Worm (Caenorhabditis elegans) whole organism, young adult: ENCODE results near the gene nhr-219.

Source experiments
- C06A6.2 ChIP-seq: fragments of 200-800 bp; sonication (Bioruptor generic); conservative IDR thresholded peaks from 2 replicates; pipeline ENCODE4 v1.3.6; 2022; ENCODE audit warnings: missing genetic modification characterization, missing compliant biosample characterization
- C17E4.6 ChIP-seq: fragments of 200-800 bp; sonication (Bioruptor generic); IDR thresholded peaks from 2 replicates; pipeline ENCODE4 v1.3.6; 2022; ENCODE audit warnings: missing genetic modification reagents, missing genetic modification characterization, missing compliant biosample characterization
- D2030.7 ChIP-seq: fragments of 200-800 bp; sonication (Bioruptor generic); IDR thresholded peaks from 2 replicates; pipeline ENCODE4 v1.3.6; 2022; ENCODE audit warnings: missing genetic modification reagents, missing genetic modification characterization, missing compliant biosample characterization
- F10E7.11 ChIP-seq: sonication (generic microtip); optimal IDR thresholded peaks from 2 replicates; lab custom pipeline; 2017; ENCODE audit warnings: mild to moderate bottlenecking, missing genetic modification characterization, moderate library complexity, missing compliant biosample characterization
- F23B12.7 ChIP-seq: sonication (generic microtip); optimal IDR thresholded peaks from 2 replicates; lab custom pipeline; 2017; ENCODE audit warnings: missing genetic modification characterization, mild to moderate bottlenecking, missing compliant biosample characterization, antibody characterized with exemption, moderate library complexity; ENCODE audit not compliant: insufficient read depth
- F33H1.4 ChIP-seq: fragments of 200-800 bp; sonication (Bioruptor generic); IDR thresholded peaks from 2 replicates; pipeline ENCODE4 v1.3.6; 2022; ENCODE audit warnings: missing genetic modification reagents, missing genetic modification characterization, missing compliant biosample characterization
- F49E8.2 ChIP-seq: sonication (generic microtip); optimal IDR thresholded peaks from 3 replicates; lab custom pipeline; 2017; ENCODE audit warnings: missing genetic modification characterization, mild to moderate bottlenecking, missing compliant biosample characterization, antibody characterized with exemption, moderate library complexity; ENCODE audit not compliant: insufficient read depth
- F57A8.1 ChIP-seq: fragments of 200-800 bp; sonication (Bioruptor generic); optimal IDR thresholded peaks from 2 replicates; lab custom pipeline; 2018; ENCODE audit warnings: mild to moderate bottlenecking, missing genetic modification characterization, moderate library complexity, missing compliant biosample characterization
- Y56A3A.18 ChIP-seq: fragments of 200-800 bp; sonication (Bioruptor generic); IDR thresholded peaks from 2 replicates; pipeline ENCODE4 v1.3.6; 2022; ENCODE audit warnings: missing genetic modification reagents, missing genetic modification characterization, missing compliant biosample characterization
- Y67H2A.10 ChIP-seq: fragments of 200-800 bp; sonication (Bioruptor generic); conservative IDR thresholded peaks from 2 replicates; pipeline ENCODE4 v1.3.6; 2022; ENCODE audit warnings: missing genetic modification reagents, missing genetic modification characterization, missing compliant biosample characterization
- Y95B8A.8 ChIP-seq: fragments of 200-800 bp; sonication (Bioruptor generic); IDR thresholded peaks from 2 replicates; pipeline ENCODE4 v1.3.6; 2022; ENCODE audit warnings: missing genetic modification reagents, missing genetic modification characterization, missing compliant biosample characterization
- akir-1 ChIP-seq: fragments of 200-800 bp; sonication (Bioruptor generic); optimal IDR thresholded peaks from 2 replicates; lab custom pipeline; 2018; ENCODE audit warnings: mild to moderate bottlenecking, missing genetic modification characterization, moderate library complexity, missing compliant biosample characterization
- ama-1 ChIP-seq, 3 experiments: fragments of 150-350 bp in 1 of 3; sonication (generic microtip) in 2 of 3; optimal IDR thresholded peaks; 2 replicates each; lab custom pipeline; 2014 to 2018; ENCODE audit warnings: missing biosample characterization in 2 of 3, missing genetic modification characterization in 2 of 3, missing genetic modification reagents in 2 of 3
- aptf-3 ChIP-seq: fragments of 200-800 bp; sonication (Bioruptor generic); IDR thresholded peaks from 2 replicates; pipeline ENCODE4 v1.3.6; 2022; ENCODE audit warnings: missing genetic modification characterization, missing compliant biosample characterization
- attf-5 ChIP-seq: fragments of 200-800 bp; sonication (Bioruptor generic); optimal IDR thresholded peaks from 2 replicates; lab custom pipeline; 2018; ENCODE audit warnings: mild to moderate bottlenecking, missing genetic modification characterization, missing compliant biosample characterization
- attf-6 ChIP-seq: fragments of 200-800 bp; sonication (Bioruptor generic); IDR thresholded peaks from 2 replicates; pipeline ENCODE4 v1.3.6; 2022; ENCODE audit warnings: missing genetic modification reagents, missing genetic modification characterization, missing compliant biosample characterization
- cebp-1 ChIP-seq, 2 experiments: fragments of 200-800 bp in 1 of 2; sonication (Bioruptor generic) in 1 of 2; sonication (generic microtip) in 1 of 2; IDR thresholded peaks in 1 of 2; optimal IDR thresholded peaks in 1 of 2; 2 replicates each; pipeline versions ENCODE4 v1.3.6 to Lab custom; 2017 to 2022; ENCODE audit warnings: missing compliant biosample characterization in 2 of 2, missing genetic modification characterization in 2 of 2, mild to moderate bottlenecking in 1 of 2, missing genetic modification reagents in 1 of 2, moderate library complexity in 1 of 2
- ceh-100 ChIP-seq: fragments of 200-800 bp; sonication (Bioruptor generic); IDR thresholded peaks from 2 replicates; pipeline ENCODE4 v1.3.6; 2022; ENCODE audit warnings: missing genetic modification reagents, missing genetic modification characterization, missing compliant biosample characterization
- ceh-58 ChIP-seq: fragments of 200-800 bp; sonication (Bioruptor generic); IDR thresholded peaks from 2 replicates; pipeline ENCODE4 v1.3.6; 2022; ENCODE audit warnings: missing genetic modification characterization, missing compliant biosample characterization
- ceh-91 ChIP-seq: fragments of 200-800 bp; sonication (Bioruptor generic); IDR thresholded peaks from 2 replicates; pipeline ENCODE4 v1.3.6; 2022; ENCODE audit warnings: missing genetic modification reagents, missing genetic modification characterization, missing compliant biosample characterization
- chd-7 ChIP-seq: sonication (generic microtip); optimal IDR thresholded peaks from 2 replicates; lab custom pipeline; 2016; ENCODE audit warnings: mild to moderate bottlenecking, missing genetic modification characterization, moderate library complexity, missing compliant biosample characterization
- dox-1 ChIP-seq: fragments of 200-800 bp; sonication (Bioruptor generic); IDR thresholded peaks from 2 replicates; pipeline ENCODE4 v1.3.6; 2022; ENCODE audit warnings: missing genetic modification reagents, missing genetic modification characterization, missing compliant biosample characterization
- dpff-1 ChIP-seq: sonication (generic microtip); optimal IDR thresholded peaks from 2 replicates; lab custom pipeline; 2017; ENCODE audit warnings: mild to moderate bottlenecking, missing genetic modification characterization, missing compliant biosample characterization
- efl-1 ChIP-seq: fragments of 150-350 bp; optimal IDR thresholded peaks from 2 replicates; lab custom pipeline; 2014; ENCODE audit warnings: missing biosample characterization, missing genetic modification reagents, missing genetic modification characterization
- egl-18 ChIP-seq: fragments of 200-800 bp; sonication (Bioruptor generic); IDR thresholded peaks from 2 replicates; pipeline ENCODE4 v1.3.6; 2022; ENCODE audit warnings: missing genetic modification reagents, missing genetic modification characterization, missing compliant biosample characterization
- egl-44 ChIP-seq: fragments of 200-800 bp; sonication (Bioruptor generic); IDR thresholded peaks from 2 replicates; pipeline ENCODE4 v1.3.6; 2022; ENCODE audit warnings: missing genetic modification reagents, missing genetic modification characterization, missing compliant biosample characterization
- gei-17 ChIP-seq: fragments of 200-800 bp; sonication (Bioruptor generic); optimal IDR thresholded peaks from 2 replicates; lab custom pipeline; 2018; ENCODE audit warnings: mild to moderate bottlenecking, missing genetic modification characterization, missing compliant biosample characterization
- him-1 ChIP-seq: sonication (generic microtip); optimal IDR thresholded peaks from 2 replicates; lab custom pipeline; 2016; ENCODE audit warnings: missing genotype, missing genetic modification reagents, missing genetic modification characterization, missing compliant biosample characterization
- hlh-26 ChIP-seq: fragments of 200-800 bp; sonication (Bioruptor generic); conservative IDR thresholded peaks from 2 replicates; pipeline ENCODE4 v1.3.6; 2022; ENCODE audit warnings: missing genetic modification reagents, missing genetic modification characterization, missing compliant biosample characterization
- hmg-1.2 ChIP-seq: fragments of 200-800 bp; sonication (Bioruptor generic); IDR thresholded peaks from 2 replicates; pipeline ENCODE4 v1.3.6; 2022; ENCODE audit warnings: missing genetic modification reagents, missing genetic modification characterization, missing compliant biosample characterization
- hmg-20 ChIP-seq: fragments of 200-800 bp; sonication (Bioruptor generic); IDR thresholded peaks from 2 replicates; pipeline ENCODE4 v1.3.6; 2022; ENCODE audit warnings: missing genetic modification reagents, missing genetic modification characterization, missing compliant biosample characterization
- hrde-1 ChIP-seq: sonication (generic microtip); optimal IDR thresholded peaks from 2 replicates; lab custom pipeline; 2016; ENCODE audit warnings: missing genetic modification characterization, mild to moderate bottlenecking, missing compliant biosample characterization, moderate library complexity, missing genotype, missing genetic modification reagents, borderline replicate concordance
- let-607 ChIP-seq, 2 experiments: fragments of 200-800 bp in 1 of 2; sonication (Bioruptor generic) in 1 of 2; sonication (generic microtip) in 1 of 2; optimal IDR thresholded peaks; 2 replicates each; lab custom pipeline; 2016 to 2018; ENCODE audit warnings: mild to moderate bottlenecking in 2 of 2, missing compliant biosample characterization in 2 of 2, missing genetic modification characterization in 2 of 2, moderate library complexity in 2 of 2, missing genotype in 1 of 2
- lsl-1 ChIP-seq: fragments of 200-800 bp; sonication (Bioruptor generic); optimal IDR thresholded peaks from 2 replicates; lab custom pipeline; 2018; ENCODE audit warnings: mild to moderate bottlenecking, missing genetic modification characterization, moderate library complexity, missing compliant biosample characterization
- nfya-2 ChIP-seq: fragments of 200-800 bp; sonication (Bioruptor generic); IDR thresholded peaks from 2 replicates; pipeline ENCODE4 v1.3.6; 2022; ENCODE audit warnings: missing genetic modification reagents, missing genetic modification characterization, missing compliant biosample characterization
- nhr-179 ChIP-seq: sonication (generic microtip); optimal IDR thresholded peaks from 2 replicates; lab custom pipeline; 2016; ENCODE audit warnings: mild to moderate bottlenecking, missing genetic modification characterization, missing compliant biosample characterization
- nhr-27 ChIP-seq: fragments of 200-800 bp; sonication (Bioruptor generic); optimal IDR thresholded peaks from 2 replicates; lab custom pipeline; 2018; ENCODE audit warnings: mild to moderate bottlenecking, missing genetic modification characterization, moderate library complexity, missing compliant biosample characterization
- nhr-80 ChIP-seq: sonication (generic microtip); optimal IDR thresholded peaks from 2 replicates; lab custom pipeline; 2016; ENCODE audit warnings: missing genetic modification characterization, missing compliant biosample characterization
- nhr-90 ChIP-seq: sonication (generic microtip); optimal IDR thresholded peaks from 2 replicates; lab custom pipeline; 2016; ENCODE audit warnings: missing genotype, mild to moderate bottlenecking, missing genetic modification characterization, missing compliant biosample characterization
- rec-8 ChIP-seq, 2 experiments: sonication (generic microtip); optimal IDR thresholded peaks; 2 replicates each; lab custom pipeline; 2016; ENCODE audit warnings: mild to moderate bottlenecking in 2 of 2, missing genetic modification characterization in 2 of 2, missing genetic modification reagents in 2 of 2, missing genotype in 2 of 2, missing biosample characterization in 1 of 2, missing compliant biosample characterization in 1 of 2, moderate library complexity in 1 of 2
- repo-1 ChIP-seq: sonication (generic microtip); optimal IDR thresholded peaks from 2 replicates; lab custom pipeline; 2017; ENCODE audit warnings: mild to moderate bottlenecking, missing genetic modification characterization, missing compliant biosample characterization
- sdz-38 ChIP-seq: sonication (generic microtip); optimal IDR thresholded peaks from 2 replicates; lab custom pipeline; 2016; ENCODE audit warnings: missing genotype, missing genetic modification characterization, missing compliant biosample characterization
- tbx-9 ChIP-seq: sonication (generic microtip); optimal IDR thresholded peaks from 2 replicates; lab custom pipeline; 2016; ENCODE audit warnings: borderline replicate concordance, missing genetic modification characterization, inconsistent platforms, missing compliant biosample characterization
- zfh-2 ChIP-seq: fragments of 200-800 bp; sonication (Bioruptor generic); conservative IDR thresholded peaks from 2 replicates; pipeline ENCODE4 v1.3.6; 2022; ENCODE audit warnings: missing genetic modification reagents, missing genetic modification characterization, missing compliant biosample characterization
- ztf-18 ChIP-seq: sonication (generic microtip); optimal IDR thresholded peaks from 2 replicates; lab custom pipeline; 2016; ENCODE audit warnings: missing genotype, mild to moderate bottlenecking, missing genetic modification characterization, missing compliant biosample characterization
- ztf-26 ChIP-seq: sonication (generic microtip); optimal IDR thresholded peaks from 2 replicates; lab custom pipeline; 2017; ENCODE audit warnings: missing genetic modification characterization, missing compliant biosample characterization

The nhr-219 gene

ce11 chrV:8935104-8935503 lies 30.9 kb downstream of the nhr-219 start (continued):
- TF ChIP-seq gei-17 (GFP tag; lab: Kevin White, UChicago), result no peak
- no peak for TF ChIP-seq repo-1
- TF ChIP-seq let-607 (tag; optimal IDR thresholded peaks at IDR 0.05; lab: Kevin White, UChicago), result no peak
- TF ChIP-seq attf-5 (GFP tag; lab: Kevin White, UChicago), result peak; percentile 15
- TF ChIP-seq hlh-26, result no peak
- TF ChIP-seq akir-1, result no peak
- no peak for TF ChIP-seq cebp-1 (GFP tag; IDR thresholded peaks at IDR 0.05; lab: Robert Waterston, UW)
- peak; percentile 15 for TF ChIP-seq cebp-1 (tag; optimal IDR thresholded peaks at IDR 0.05; lab: Kevin White, UChicago)
- no peak for TF ChIP-seq hmg-1.2 (GFP tag; lab: Robert Waterston, UW)
- TF ChIP-seq Y95B8A.8 (GFP tag; lab: Robert Waterston, UW), result no peak
- peak; percentile 29 for TF ChIP-seq ama-1 (optimal IDR thresholded peaks at IDR 0.05; lab: Kevin White, UChicago)
- no peak for TF ChIP-seq ama-1 (GFP tag; optimal IDR thresholded peaks at IDR 0.05; lab: Kevin White, UChicago)
- no peak for TF ChIP-seq ceh-58 (GFP tag; lab: Robert Waterston, UW)
- no peak for TF ChIP-seq egl-18 (GFP tag; lab: Robert Waterston, UW)
- TF ChIP-seq rec-8 (tag; optimal IDR thresholded peaks at IDR 0.05; lab: Kevin White, UChicago), result no peak
- 0 out of 2 replicates have a peak, but pooled peaks have one; percentile 9 for TF ChIP-seq C06A6.2 (GFP tag; lab: Robert Waterston, UW)
- no peak for TF ChIP-seq nhr-90 (tag; lab: Kevin White, UChicago)
- no peak for TF ChIP-seq lsl-1 (GFP tag; lab: Kevin White, UChicago)
- TF ChIP-seq F57A8.1 (GFP tag; lab: Kevin White, UChicago), result no peak
- no peak for TF ChIP-seq F23B12.7 (tag; lab: Kevin White, UChicago)
- no peak for TF ChIP-seq ceh-91 (GFP tag; lab: Robert Waterston, UW)
- peak; percentile 24 for TF ChIP-seq nhr-80
- TF ChIP-seq ceh-100 (GFP tag; lab: Robert Waterston, UW), result no peak
- TF ChIP-seq Y67H2A.10 (GFP tag; lab: Robert Waterston, UW), result no peak
- TF ChIP-seq tbx-9 (tag; lab: Kevin White, UChicago), result no peak
- TF ChIP-seq F49E8.2, result no peak
- no peak for TF ChIP-seq zfh-2 (GFP tag; lab: Robert Waterston, UW)
- no peak for TF ChIP-seq Y56A3A.18 (GFP tag; lab: Robert Waterston, UW)
- TF ChIP-seq nhr-27, result no peak
- no peak for TF ChIP-seq him-1 (tag; lab: Kevin White, UChicago)
- peak; percentile 18 for TF ChIP-seq ztf-26
- TF ChIP-seq nfya-2 (GFP tag; lab: Robert Waterston, UW), result no peak
- TF ChIP-seq aptf-3 (GFP tag; lab: Robert Waterston, UW), result no peak
- no peak for TF ChIP-seq nhr-179
- TF ChIP-seq egl-44, result no peak
- TF ChIP-seq hmg-20 (GFP tag; lab: Robert Waterston, UW), result no peak
- no peak for TF ChIP-seq F10E7.11 (tag; lab: Kevin White, UChicago)
- TF ChIP-seq C17E4.6 (GFP tag; lab: Robert Waterston, UW), result no peak
- TF ChIP-seq efl-1, result no peak
- no peak for TF ChIP-seq F33H1.4 (GFP tag; lab: Robert Waterston, UW)
- TF ChIP-seq D2030.7 (GFP tag; lab: Robert Waterston, UW), result no peak
- TF ChIP-seq ztf-18 (tag; lab: Kevin White, UChicago), result no peak
- TF ChIP-seq attf-6 (GFP tag; lab: Robert Waterston, UW), result 0 out of 2 replicates have a peak, but pooled peaks have one; percentile 16
- TF ChIP-seq dox-1 (GFP tag; lab: Robert Waterston, UW), result no peak
- no peak for TF ChIP-seq chd-7
- TF ChIP-seq sdz-38, result no peak
- no peak for TF ChIP-seq hrde-1
- TF ChIP-seq dpff-1 (tag; lab: Kevin White, UChicago), result no peak
